Worm (Caenorhabditis elegans) whole organism, L1 larva: ENCODE results near the gene egl-27.

Experiments used
- aly-2 ChIP-seq: fragments of 150-350 bp; optimal IDR thresholded peaks from 2 replicates; lab custom pipeline; 2014; ENCODE audit warnings: missing biosample characterization, missing genetic modification characterization
- nhr-11 ChIP-seq: fragments of 150-350 bp; optimal IDR thresholded peaks from 2 replicates; lab custom pipeline; 2014; ENCODE audit warnings: missing biosample characterization, missing genetic modification characterization
- unc-62 ChIP-seq: fragments of 150-350 bp; optimal IDR thresholded peaks from 2 replicates; lab custom pipeline; 2014; ENCODE audit warnings: missing biosample characterization, missing genetic modification reagents, missing genetic modification characterization
- zag-1 ChIP-seq: fragments of 150-350 bp; optimal IDR thresholded peaks from 2 replicates; lab custom pipeline; 2014; ENCODE audit warnings: missing biosample characterization, missing genetic modification characterization

DNA sequence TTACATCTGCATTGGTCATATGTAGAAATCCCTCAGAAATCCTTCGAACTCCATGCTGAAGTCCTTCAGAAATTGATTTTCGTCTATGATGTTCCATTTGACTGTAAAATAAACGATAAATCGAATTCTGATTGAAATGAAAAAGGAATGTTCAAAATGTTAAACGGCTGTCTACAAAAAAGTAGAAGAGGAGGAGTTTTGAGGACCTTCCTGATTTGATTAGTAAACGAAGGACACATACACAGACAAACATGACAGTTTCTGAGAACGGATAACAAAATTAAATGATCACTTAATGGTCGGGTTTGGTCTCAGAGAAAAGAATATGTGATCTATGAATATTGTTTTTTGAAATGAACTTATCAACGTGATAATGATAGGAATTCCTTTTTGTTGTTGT, 42.1 kb downstream of the egl-27 start, which contains the start of gene slc-36.5:
- TF ChIP-seq aly-2 (tag; lab: Kevin White, UChicago), result no peak
- no peak for TF ChIP-seq nhr-11 (tag; lab: Kevin White, UChicago)
- TF ChIP-seq unc-62, result no peak
- no peak for TF ChIP-seq zag-1 (tag; lab: Kevin White, UChicago)
